Fruit fly (Drosophila melanogaster) whole organism, embryonic: ENCODE data around the gene ATPsynB.

Experiments used
- Abd-B ChIP-seq: fragments of 200-800 bp; sonication (Bioruptor generic); optimal IDR thresholded peaks from 2 replicates; lab custom pipeline; 2018; ENCODE audit warnings: missing biosample characterization, mild to moderate bottlenecking, missing genetic modification characterization, moderate library complexity
- C15 ChIP-seq: fragments of 200-800 bp; sonication (Bioruptor generic); IDR thresholded peaks from 3 replicates; pipeline ENCODE4 v1.3.6; 2022; ENCODE audit warnings: missing biosample characterization, missing genetic modification characterization
- CG10147 ChIP-seq: fragments of 200-800 bp; sonication (Bioruptor generic); optimal IDR thresholded peaks from 2 replicates; lab custom pipeline; 2019; ENCODE audit warnings: missing biosample characterization, mild to moderate bottlenecking, missing genetic modification characterization, moderate library complexity
- CG10267 ChIP-seq: fragments of 200-800 bp; sonication (Bioruptor generic); optimal IDR thresholded peaks from 2 replicates; lab custom pipeline; 2018; ENCODE audit warnings: missing biosample characterization, mild to moderate bottlenecking, missing genetic modification characterization, moderate library complexity
- CG10462 ChIP-seq: fragments of 200-800 bp; sonication (Bioruptor generic); optimal IDR thresholded peaks from 2 replicates; lab custom pipeline; 2016; ENCODE audit warnings: missing biosample characterization, missing genetic modification characterization
- CG13775 ChIP-seq: fragments of 200-800 bp; sonication (Bioruptor generic); optimal IDR thresholded peaks from 3 replicates; lab custom pipeline; 2017; ENCODE audit warnings: missing biosample characterization, mild to moderate bottlenecking, missing genetic modification characterization
- CG14050 ChIP-seq: fragments of 200-800 bp; sonication (Bioruptor generic); IDR thresholded peaks from 3 replicates; pipeline ENCODE4 v1.3.6; 2022; ENCODE audit warnings: missing biosample characterization, missing genetic modification characterization
- CG14667 ChIP-seq: fragments of 200-800 bp; sonication (Bioruptor generic); IDR thresholded peaks from 2 replicates; pipeline ENCODE4 v1.3.6; 2022; ENCODE audit warnings: missing biosample characterization, missing genetic modification characterization
- CG14965 ChIP-seq: fragments of 200-800 bp; sonication (Bioruptor generic); optimal IDR thresholded peaks from 2 replicates; lab custom pipeline; 2016; ENCODE audit warnings: missing biosample characterization, missing genetic modification characterization, borderline replicate concordance
- CG17612 ChIP-seq: fragments of 200-800 bp; sonication (Bioruptor generic); IDR thresholded peaks from 2 replicates; pipeline ENCODE4 v1.3.6; 2022; ENCODE audit warnings: missing biosample characterization, missing genetic modification characterization
- CG17802 ChIP-seq: fragments of 200-800 bp; sonication (Bioruptor generic); optimal IDR thresholded peaks from 2 replicates; lab custom pipeline; 2018; ENCODE audit warnings: missing biosample characterization, mild to moderate bottlenecking, missing genetic modification characterization, moderate library complexity
- CG18599 ChIP-seq: fragments of 200-800 bp; sonication (Bioruptor generic); optimal IDR thresholded peaks from 3 replicates; lab custom pipeline; 2017; ENCODE audit warnings: missing biosample characterization, missing genetic modification characterization, mild to moderate bottlenecking, moderate library complexity, missing genetic modification reagents
- CG31365 ChIP-seq: fragments of 200-800 bp; sonication (Bioruptor generic); optimal IDR thresholded peaks from 2 replicates; lab custom pipeline; 2018; ENCODE audit warnings: missing biosample characterization, mild to moderate bottlenecking, missing genetic modification characterization
- CG3995 ChIP-seq: fragments of 200-800 bp; sonication (Bioruptor generic); optimal IDR thresholded peaks from 3 replicates; lab custom pipeline; 2016; ENCODE audit warnings: missing biosample characterization, missing genetic modification characterization
- CG4328 ChIP-seq: fragments of 200-800 bp; sonication (Bioruptor generic); optimal IDR thresholded peaks from 3 replicates; lab custom pipeline; 2017; ENCODE audit warnings: missing biosample characterization, missing genetic modification reagents, missing genetic modification characterization
- CG4730 ChIP-seq: fragments of 200-800 bp; sonication (Bioruptor generic); IDR thresholded peaks from 2 replicates; pipeline ENCODE4 v1.3.6; 2022; ENCODE audit warnings: missing biosample characterization, missing genetic modification characterization
- CG6175 ChIP-seq: fragments of 200-800 bp; sonication (Bioruptor generic); IDR thresholded peaks from 3 replicates; pipeline ENCODE4 v1.3.6; 2022; ENCODE audit warnings: missing biosample characterization, missing genetic modification characterization
- CG6689 ChIP-seq: fragments of 200-800 bp; sonication (Bioruptor generic); IDR thresholded peaks from 2 replicates; pipeline ENCODE4 v1.3.6; 2022; ENCODE audit warnings: missing biosample characterization, missing genetic modification characterization
- CG6854 ChIP-seq: fragments of 200-800 bp; sonication (Bioruptor generic); optimal IDR thresholded peaks from 3 replicates; lab custom pipeline; 2017; ENCODE audit warnings: missing biosample characterization, mild to moderate bottlenecking, missing genetic modification characterization
- CG7839 ChIP-seq: fragments of 200-800 bp; sonication (Bioruptor generic); optimal IDR thresholded peaks from 3 replicates; lab custom pipeline; 2018; ENCODE audit warnings: missing biosample characterization, mild to moderate bottlenecking, missing genetic modification characterization, moderate library complexity
- CkIIα-i1 ChIP-seq: fragments of 200-800 bp; sonication (Bioruptor generic); IDR thresholded peaks from 2 replicates; pipeline ENCODE4 v1.3.6; 2022; ENCODE audit warnings: missing biosample characterization, missing genetic modification characterization
- D ChIP-seq, 2 experiments: fragments of 200-800 bp in 1 of 2; fragments of >200 bp in 1 of 2; sonication (Bioruptor generic) in 1 of 2; optimal IDR thresholded peaks; 2 replicates in 1 of 2; 3 replicates in 1 of 2; lab custom pipeline; 2017; ENCODE audit warnings: mild to moderate bottlenecking in 1 of 2, missing biosample characterization in 1 of 2, missing genetic modification characterization in 1 of 2, missing genetic modification reagents in 1 of 2
- Dbx ChIP-seq: fragments of 200-800 bp; sonication (Bioruptor generic); IDR thresholded peaks from 3 replicates; pipeline ENCODE4 v1.3.6; 2022; ENCODE audit warnings: missing biosample characterization, missing genetic modification characterization
- Dip2 ChIP-seq: fragments of 200-800 bp; sonication (Bioruptor generic); IDR thresholded peaks from 2 replicates; pipeline ENCODE4 v1.3.6; 2022; ENCODE audit warnings: missing biosample characterization, missing genetic modification characterization
- E2f1 ChIP-seq: fragments of 200-800 bp; sonication (Bioruptor generic); IDR thresholded peaks from 2 replicates; pipeline ENCODE4 v1.3.6; 2022; ENCODE audit warnings: missing biosample characterization, missing genetic modification characterization
- HLH54F ChIP-seq: fragments of 200-800 bp; sonication (Bioruptor generic); optimal IDR thresholded peaks from 3 replicates; lab custom pipeline; 2016; ENCODE audit warnings: missing biosample characterization, missing genetic modification characterization
- Hand ChIP-seq: fragments of 200-800 bp; sonication (Bioruptor generic); optimal IDR thresholded peaks from 2 replicates; lab custom pipeline; 2017; ENCODE audit warnings: mild to moderate bottlenecking, missing biosample characterization, missing genetic modification reagents, missing genetic modification characterization
- Hey ChIP-seq: fragments of 200-800 bp; sonication (Bioruptor generic); optimal IDR thresholded peaks from 3 replicates; lab custom pipeline; 2018; ENCODE audit warnings: missing biosample characterization, mild to moderate bottlenecking, missing genetic modification characterization
- Hmx ChIP-seq: fragments of 200-800 bp; sonication (Bioruptor generic); optimal IDR thresholded peaks from 2 replicates; lab custom pipeline; 2016; ENCODE audit warnings: missing biosample characterization, missing genetic modification characterization
- MTF-1 ChIP-seq: fragments of 200-800 bp; sonication (Bioruptor generic); optimal IDR thresholded peaks from 2 replicates; lab custom pipeline; 2018; ENCODE audit warnings: missing biosample characterization, mild to moderate bottlenecking, missing genetic modification characterization, borderline replicate concordance
- Mrtf ChIP-seq: fragments of 200-800 bp; sonication (Bioruptor generic); IDR thresholded peaks from 3 replicates; pipeline ENCODE4 v1.3.6; 2022; ENCODE audit warnings: missing biosample characterization, missing genetic modification characterization
- Sry-δ ChIP-seq: fragments of 200-800 bp; sonication (Bioruptor generic); optimal IDR thresholded peaks from 2 replicates; lab custom pipeline; 2016; ENCODE audit warnings: missing biosample characterization, missing genetic modification characterization
- Stat92E ChIP-seq, 3 experiments: fragments of >200 bp in 2 of 3; fragments of 200-800 bp in 1 of 3; sonication (Bioruptor generic) in 1 of 3; optimal IDR thresholded peaks; 2 replicates each; lab custom pipeline; 2017 to 2019; ENCODE audit warnings: missing biosample characterization in 3 of 3, missing genetic modification characterization in 3 of 3, mild to moderate bottlenecking in 1 of 3, moderate library complexity in 1 of 3
- br ChIP-seq: fragments of >200 bp; optimal IDR thresholded peaks from 2 replicates; lab custom pipeline; 2017
- chif ChIP-seq, 2 experiments: fragments of 200-800 bp; sonication (Bioruptor generic); optimal IDR thresholded peaks; 3 replicates each; lab custom pipeline; 2016; ENCODE audit warnings: missing biosample characterization in 2 of 2, missing genetic modification characterization in 2 of 2
- chn ChIP-seq: fragments of 200-800 bp; sonication (Bioruptor generic); optimal IDR thresholded peaks from 2 replicates; lab custom pipeline; 2016; ENCODE audit warnings: missing biosample characterization, missing genetic modification characterization
- crp ChIP-seq, 2 experiments: fragments of 200-800 bp; sonication (Bioruptor generic); optimal IDR thresholded peaks; 2 replicates in 1 of 2; 3 replicates in 1 of 2; lab custom pipeline; 2017; ENCODE audit warnings: missing biosample characterization in 2 of 2, missing genetic modification characterization in 2 of 2, mild to moderate bottlenecking in 1 of 2, moderate library complexity in 1 of 2
- cwo ChIP-seq: fragments of 200-800 bp; sonication (Bioruptor generic); optimal IDR thresholded peaks from 3 replicates; lab custom pipeline; 2017; ENCODE audit warnings: missing biosample characterization, missing genetic modification characterization, mild to moderate bottlenecking, moderate library complexity, missing genetic modification reagents
- da ChIP-seq: fragments of 200-800 bp; sonication (Bioruptor generic); optimal IDR thresholded peaks from 2 replicates; lab custom pipeline; 2016; ENCODE audit warnings: missing biosample characterization, missing genetic modification characterization
- esg ChIP-seq: fragments of 200-800 bp; sonication (Bioruptor generic); conservative IDR thresholded peaks from 2 replicates; pipeline ENCODE4 v1.3.6; 2022; ENCODE audit warnings: missing biosample characterization, missing genetic modification characterization
- ken ChIP-seq: fragments of 200-800 bp; sonication (Bioruptor generic); IDR thresholded peaks from 3 replicates; pipeline ENCODE4 v1.3.6; 2022; ENCODE audit warnings: missing biosample characterization, missing genetic modification characterization
- lbe ChIP-seq: fragments of 200-800 bp; sonication (Bioruptor generic); optimal IDR thresholded peaks from 2 replicates; lab custom pipeline; 2016; ENCODE audit warnings: missing biosample characterization, mild to moderate bottlenecking, missing genetic modification characterization
- pb ChIP-seq: fragments of 200-800 bp; sonication (Bioruptor generic); optimal IDR thresholded peaks from 3 replicates; lab custom pipeline; 2016; ENCODE audit warnings: missing biosample characterization, missing genetic modification characterization
- row ChIP-seq: fragments of 200-800 bp; sonication (Bioruptor generic); IDR thresholded peaks from 3 replicates; pipeline ENCODE4 v1.3.6; 2022; ENCODE audit warnings: missing biosample characterization, missing genetic modification characterization
- sens-2 ChIP-seq: fragments of 200-800 bp; sonication (Bioruptor generic); IDR thresholded peaks from 2 replicates; pipeline ENCODE4 v1.3.6; 2022; ENCODE audit warnings: missing biosample characterization, missing genetic modification characterization
- slou ChIP-seq: fragments of 200-800 bp; sonication (Bioruptor generic); optimal IDR thresholded peaks from 3 replicates; lab custom pipeline; 2016; ENCODE audit warnings: missing biosample characterization, missing genetic modification characterization
- stwl ChIP-seq: fragments of 200-800 bp; sonication (Bioruptor generic); optimal IDR thresholded peaks from 3 replicates; lab custom pipeline; 2018; ENCODE audit warnings: missing biosample characterization, mild to moderate bottlenecking, missing genetic modification characterization, moderate library complexity
- tgo ChIP-seq: fragments of 200-800 bp; sonication (Bioruptor generic); IDR thresholded peaks from 3 replicates; pipeline ENCODE4 v1.3.6; 2022; ENCODE audit warnings: missing biosample characterization, missing genetic modification characterization
- unc-4 ChIP-seq: fragments of 200-800 bp; sonication (Bioruptor generic); IDR thresholded peaks from 2 replicates; pipeline ENCODE4 v1.3.6; 2022; ENCODE audit warnings: missing biosample characterization, missing genetic modification characterization; ENCODE audit not compliant: partially characterized antibody
- yki ChIP-seq: fragments of >200 bp; optimal IDR thresholded peaks from 3 replicates; lab custom pipeline; 2018
- zf30C ChIP-seq: fragments of 200-800 bp; sonication (Bioruptor generic); optimal IDR thresholded peaks from 3 replicates; lab custom pipeline; 2018; ENCODE audit warnings: missing biosample characterization, mild to moderate bottlenecking, missing genetic modification characterization

The ATPsynB gene

DNA sequence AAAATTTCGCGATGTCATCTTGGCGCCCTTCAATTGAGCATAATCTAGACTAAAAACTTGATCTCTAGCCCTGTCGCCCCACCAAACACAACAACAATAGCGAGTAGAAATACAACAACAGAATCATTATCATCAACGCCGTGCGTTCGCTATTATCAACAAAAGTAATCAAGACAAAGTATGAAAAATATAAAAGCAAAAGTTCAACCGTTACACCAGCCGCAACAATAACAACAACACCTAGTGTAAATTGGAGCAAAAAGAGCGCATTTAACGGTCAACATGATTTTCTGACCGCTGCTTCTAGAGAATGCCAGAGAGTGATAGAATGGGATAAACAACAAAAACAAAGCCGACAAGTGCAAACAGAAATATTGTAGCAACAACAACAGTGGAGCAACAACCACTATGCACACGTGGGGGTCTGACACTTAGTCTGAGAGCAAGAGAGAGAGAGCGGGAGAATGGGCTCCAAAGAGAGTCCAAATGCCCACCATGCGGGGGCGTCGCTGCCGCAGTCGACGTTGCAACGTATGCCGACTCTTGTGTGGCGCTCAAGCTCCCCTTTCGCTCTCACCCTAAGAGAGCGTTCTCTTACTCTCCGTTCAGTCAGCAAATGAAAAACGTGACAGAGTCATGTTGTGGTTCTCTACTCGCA, 37.4 kb upstream of the ATPsynB start (continued):
- TF ChIP-seq CG13775 (GFP tag; lab: Kevin White, UChicago): no peak
- TF ChIP-seq Abd-B: no peak
- no peak for TF ChIP-seq sens-2 (GFP tag; lab: Robert Waterston, UW)
- TF ChIP-seq CG10462: no peak
- no peak for TF ChIP-seq D (optimal IDR thresholded peaks at IDR 0.05; lab: Kevin White, UChicago)
- TF ChIP-seq D (GFP tag; optimal IDR thresholded peaks at IDR 0.05; lab: Kevin White, UChicago): no peak
- TF ChIP-seq stwl (tag; lab: Kevin White, UChicago): no peak
- TF ChIP-seq MTF-1 (GFP tag; lab: Kevin White, UChicago): no peak
- no peak for TF ChIP-seq esg (GFP tag; lab: Robert Waterston, UW)
- TF ChIP-seq Hey (tag; lab: Kevin White, UChicago): no peak
- TF ChIP-seq CG6175 (GFP tag; lab: Robert Waterston, UW): no peak
- TF ChIP-seq E2f1 (GFP tag; lab: Robert Waterston, UW): no peak
- no peak for TF ChIP-seq Sry-δ
- TF ChIP-seq Hand (GFP tag; lab: Kevin White, UChicago): no peak
- no peak for TF ChIP-seq Dbx (GFP tag; lab: Robert Waterston, UW)
- TF ChIP-seq cwo: no peak
- no peak for TF ChIP-seq chif (GFP tag; optimal IDR thresholded peaks at IDR 0.05; lab: Kevin White, UChicago)
- no peak for TF ChIP-seq row (GFP tag; lab: Robert Waterston, UW)
- TF ChIP-seq CG14667 (GFP tag; lab: Robert Waterston, UW): no peak
- no peak for TF ChIP-seq CG14050
- no peak for TF ChIP-seq CG17612 (GFP tag; lab: Robert Waterston, UW)
- no peak for TF ChIP-seq ken (GFP tag; lab: Robert Waterston, UW)
- no peak for TF ChIP-seq CG31365 (tag; lab: Kevin White, UChicago)
- no peak for TF ChIP-seq CG17802 (tag; lab: Kevin White, UChicago)
- TF ChIP-seq br (lab: Kevin White, UChicago): no peak
- no peak for TF ChIP-seq tgo (GFP tag; lab: Robert Waterston, UW)
- TF ChIP-seq CG10267: no peak
- no peak for TF ChIP-seq HLH54F (GFP tag; lab: Kevin White, UChicago)
- TF ChIP-seq unc-4 (GFP tag; lab: Robert Waterston, UW): no peak; the same call in none of the 2 replicates
- TF ChIP-seq zf30C (GFP tag; lab: Kevin White, UChicago): no peak
- TF ChIP-seq CG18599 (GFP tag; lab: Kevin White, UChicago): no peak
- peak; percentile 95 for TF ChIP-seq yki (lab: Kevin White, UChicago)
- no peak for TF ChIP-seq CG6854
- no peak for TF ChIP-seq CG14965 (GFP tag; lab: Kevin White, UChicago)
- TF ChIP-seq CG4730: no peak
- no peak for TF ChIP-seq crp (GFP tag; optimal IDR thresholded peaks at IDR 0.05; lab: Kevin White, UChicago)
- no peak for TF ChIP-seq CG3995
- TF ChIP-seq CG4328 (GFP tag; lab: Kevin White, UChicago): no peak
- no peak for TF ChIP-seq CG6689 (GFP tag; lab: Robert Waterston, UW)
- no peak for TF ChIP-seq C15 (GFP tag; lab: Robert Waterston, UW)
- TF ChIP-seq slou (GFP tag; lab: Kevin White, UChicago): no peak
- no peak for TF ChIP-seq Stat92E (GFP tag; optimal IDR thresholded peaks at IDR 0.05; lab: Kevin White, UChicago)
- no peak for TF ChIP-seq Hmx
- TF ChIP-seq pb (GFP tag; lab: Kevin White, UChicago): no peak
- no peak for TF ChIP-seq CkIIα-i1 (GFP tag; lab: Robert Waterston, UW)
- no peak for TF ChIP-seq Mrtf
- TF ChIP-seq Dip2 (GFP tag; lab: Robert Waterston, UW): no peak
- no peak for TF ChIP-seq da (GFP tag; lab: Kevin White, UChicago)
- TF ChIP-seq CG10147 (GFP tag; lab: Kevin White, UChicago): no peak
- TF ChIP-seq CG7839 (tag; lab: Kevin White, UChicago): no peak
- no peak for TF ChIP-seq chn (GFP tag; lab: Kevin White, UChicago)
- TF ChIP-seq lbe: no peak
